Fruit fly (Drosophila melanogaster) whole organism, embryonic: ENCODE results near the gene dpy.

Source experiments
- CG11695 ChIP-seq: fragments of 200-800 bp; sonication (Bioruptor generic); IDR thresholded peaks from 3 replicates; pipeline ENCODE4 v1.3.6; 2022; ENCODE audit warnings: missing biosample characterization, missing genetic modification characterization
- CG12299 ChIP-seq: fragments of 200-800 bp; sonication (Bioruptor generic); optimal IDR thresholded peaks from 2 replicates; lab custom pipeline; 2018; ENCODE audit warnings: missing biosample characterization, mild to moderate bottlenecking, missing genetic modification characterization
- CG14860 ChIP-seq: fragments of 200-800 bp; sonication (Bioruptor generic); IDR thresholded peaks from 3 replicates; pipeline ENCODE4 v1.3.6; 2022; ENCODE audit warnings: missing biosample characterization, missing genetic modification characterization; ENCODE audit not compliant: partially characterized antibody
- CG17802 ChIP-seq: fragments of 200-800 bp; sonication (Bioruptor generic); optimal IDR thresholded peaks from 2 replicates; lab custom pipeline; 2018; ENCODE audit warnings: missing biosample characterization, mild to moderate bottlenecking, missing genetic modification characterization, moderate library complexity
- CG17912 ChIP-seq: fragments of 200-800 bp; sonication (Bioruptor generic); optimal IDR thresholded peaks from 2 replicates; lab custom pipeline; 2018; ENCODE audit warnings: missing biosample characterization, mild to moderate bottlenecking, missing genetic modification characterization
- CG2120 ChIP-seq: fragments of 200-800 bp; sonication (Bioruptor generic); optimal IDR thresholded peaks from 3 replicates; lab custom pipeline; 2016; ENCODE audit warnings: missing biosample characterization, missing genetic modification characterization
- CG2199 ChIP-seq: fragments of 200-800 bp; sonication (Bioruptor generic); IDR thresholded peaks from 3 replicates; pipeline ENCODE4 v1.3.6; 2022; ENCODE audit warnings: missing biosample characterization, missing genetic modification characterization
- CG31388 ChIP-seq: fragments of 200-800 bp; sonication (Bioruptor generic); optimal IDR thresholded peaks from 2 replicates; lab custom pipeline; 2016; ENCODE audit warnings: missing biosample characterization, missing genetic modification characterization
- CG32772 ChIP-seq: fragments of 200-800 bp; sonication (Bioruptor generic); IDR thresholded peaks from 2 replicates; pipeline ENCODE4 v1.3.6; 2022; ENCODE audit warnings: missing biosample characterization, missing genetic modification characterization
- CG34376 ChIP-seq: fragments of 200-800 bp; sonication (Bioruptor generic); optimal IDR thresholded peaks from 2 replicates; lab custom pipeline; 2018; ENCODE audit warnings: missing biosample characterization, mild to moderate bottlenecking, missing genetic modification characterization
- CG4360 ChIP-seq: fragments of 200-800 bp; sonication (Bioruptor generic); IDR thresholded peaks from 2 replicates; pipeline ENCODE4 v1.3.6; 2022; ENCODE audit warnings: missing biosample characterization, missing genetic modification characterization
- CG4820 ChIP-seq: fragments of 200-800 bp; sonication (Bioruptor generic); optimal IDR thresholded peaks from 3 replicates; lab custom pipeline; 2016; ENCODE audit warnings: missing biosample characterization, missing genetic modification characterization
- CG7745 ChIP-seq: fragments of 200-800 bp; sonication (Bioruptor generic); optimal IDR thresholded peaks from 2 replicates; lab custom pipeline; 2018; ENCODE audit warnings: missing biosample characterization, mild to moderate bottlenecking, missing genetic modification characterization, moderate library complexity
- CG7963 ChIP-seq: fragments of 200-800 bp; sonication (Bioruptor generic); IDR thresholded peaks from 3 replicates; pipeline ENCODE4 v1.3.6; 2022; ENCODE audit warnings: missing biosample characterization, missing genetic modification characterization; ENCODE audit not compliant: partially characterized antibody
- CG8924 ChIP-seq: fragments of 200-800 bp; optimal IDR thresholded peaks from 3 replicates; lab custom pipeline; 2019; ENCODE audit warnings: missing biosample characterization, mild to moderate bottlenecking, missing genetic modification characterization, moderate library complexity
- CG9797 ChIP-seq: fragments of 200-800 bp; sonication (Bioruptor generic); optimal IDR thresholded peaks from 3 replicates; lab custom pipeline; 2018; ENCODE audit warnings: missing biosample characterization, mild to moderate bottlenecking, missing genetic modification characterization
- Dfd ChIP-seq, 2 experiments: fragments of >200 bp; optimal IDR thresholded peaks; 2 replicates each; lab custom pipeline; 2017; ENCODE audit warnings: missing biosample characterization in 2 of 2, missing genetic modification characterization in 2 of 2
- E2f2 ChIP-seq: fragments of 200-800 bp; sonication (Bioruptor generic); IDR thresholded peaks from 2 replicates; pipeline ENCODE4 v1.3.6; 2022; ENCODE audit warnings: missing biosample characterization, missing genetic modification characterization
- Ets65A ChIP-seq: fragments of 200-800 bp; sonication (Bioruptor generic); peaks from one replicate; lab custom pipeline; 2016; ENCODE audit warnings: missing biosample characterization, missing genetic modification characterization
- Fer3 ChIP-seq: fragments of 200-800 bp; sonication (Bioruptor generic); optimal IDR thresholded peaks from 2 replicates; lab custom pipeline; 2018; ENCODE audit warnings: missing biosample characterization, mild to moderate bottlenecking, missing genetic modification characterization, moderate library complexity
- HmgD ChIP-seq: fragments of 200-800 bp; sonication (Bioruptor generic); optimal IDR thresholded peaks from 3 replicates; lab custom pipeline; 2016; ENCODE audit warnings: missing biosample characterization, missing genetic modification characterization
- Mrtf ChIP-seq: fragments of 200-800 bp; sonication (Bioruptor generic); IDR thresholded peaks from 3 replicates; pipeline ENCODE4 v1.3.6; 2022; ENCODE audit warnings: missing biosample characterization, missing genetic modification characterization
- Neu2 ChIP-seq: fragments of 200-800 bp; sonication (Bioruptor generic); optimal IDR thresholded peaks from 3 replicates; lab custom pipeline; 2016; ENCODE audit warnings: missing biosample characterization, missing genetic modification characterization, borderline replicate concordance
- Nf-YA ChIP-seq: fragments of 200-800 bp; sonication (Bioruptor generic); IDR thresholded peaks from 2 replicates; pipeline ENCODE4 v1.3.6; 2022; ENCODE audit warnings: missing biosample characterization, missing genetic modification characterization
- Six4 ChIP-seq: fragments of 200-800 bp; sonication (Bioruptor generic); optimal IDR thresholded peaks from 2 replicates; lab custom pipeline; 2016; ENCODE audit warnings: missing biosample characterization, missing genetic modification characterization
- Tbp ChIP-seq: fragments of >200 bp; optimal IDR thresholded peaks from 2 replicates; lab custom pipeline; 2018; ENCODE audit warnings: missing biosample characterization, missing genetic modification characterization
- Vsx1 ChIP-seq: fragments of 200-800 bp; sonication (Bioruptor generic); optimal IDR thresholded peaks from 2 replicates; lab custom pipeline; 2017; ENCODE audit warnings: missing biosample characterization, mild to moderate bottlenecking, missing genetic modification characterization, missing genetic modification reagents
- YL-1 ChIP-seq: fragments of 200-800 bp; sonication (Bioruptor generic); optimal IDR thresholded peaks from 3 replicates; lab custom pipeline; 2017; ENCODE audit warnings: missing biosample characterization, mild to moderate bottlenecking, missing genetic modification characterization
- amos ChIP-seq: fragments of 200-800 bp; sonication (Bioruptor generic); IDR thresholded peaks from 2 replicates; pipeline ENCODE4 v1.3.6; 2022; ENCODE audit warnings: missing biosample characterization, missing genetic modification characterization; ENCODE audit not compliant: partially characterized antibody
- bbx ChIP-seq: fragments of 200-800 bp; sonication (Bioruptor generic); IDR thresholded peaks from 2 replicates; pipeline ENCODE4 v1.3.6; 2022; ENCODE audit warnings: missing biosample characterization, missing genetic modification characterization; ENCODE audit not compliant: partially characterized antibody
- cad ChIP-seq: fragments of >200 bp; optimal IDR thresholded peaks from 2 replicates; lab custom pipeline; 2017; ENCODE audit warnings: missing biosample characterization, missing genetic modification characterization
- caup ChIP-seq: fragments of 200-800 bp; sonication (Bioruptor generic); optimal IDR thresholded peaks from 3 replicates; lab custom pipeline; 2017; ENCODE audit warnings: missing biosample characterization, mild to moderate bottlenecking, missing genetic modification characterization, moderate library complexity; ENCODE audit not compliant: severe bottlenecking
- cg ChIP-seq: fragments of 200-800 bp; sonication (Bioruptor generic); optimal IDR thresholded peaks from 3 replicates; lab custom pipeline; 2019; ENCODE audit warnings: missing biosample characterization, mild to moderate bottlenecking, missing genetic modification characterization, moderate library complexity
- dmrt99B ChIP-seq: fragments of 200-800 bp; sonication (Bioruptor generic); optimal IDR thresholded peaks from 2 replicates; lab custom pipeline; 2018; ENCODE audit warnings: missing biosample characterization, mild to moderate bottlenecking, missing genetic modification characterization, moderate library complexity
- exex ChIP-seq: fragments of 200-800 bp; sonication (Bioruptor generic); optimal IDR thresholded peaks from 4 replicates; lab custom pipeline; 2018; ENCODE audit warnings: missing biosample characterization, mild to moderate bottlenecking, missing genetic modification characterization, moderate library complexity
- gem ChIP-seq: fragments of 200-800 bp; sonication (Bioruptor generic); optimal IDR thresholded peaks from 2 replicates; lab custom pipeline; 2019; ENCODE audit warnings: missing biosample characterization, mild to moderate bottlenecking, missing genetic modification characterization, moderate library complexity
- gro ChIP-seq: fragments of 200-800 bp; sonication (Bioruptor generic); optimal IDR thresholded peaks from 2 replicates; lab custom pipeline; 2016; ENCODE audit warnings: missing biosample characterization, missing genetic modification characterization
- hbn ChIP-seq: fragments of 200-800 bp; sonication (Bioruptor generic); IDR thresholded peaks from 2 replicates; pipeline ENCODE4 v1.3.6; 2022; ENCODE audit warnings: missing biosample characterization, missing genetic modification characterization; ENCODE audit not compliant: partially characterized antibody
- lab ChIP-seq: fragments of 200-800 bp; sonication (Bioruptor generic); optimal IDR thresholded peaks from 3 replicates; lab custom pipeline; 2017; ENCODE audit warnings: missing biosample characterization, missing genetic modification characterization, mild to moderate bottlenecking, moderate library complexity, missing genetic modification reagents
- lilli ChIP-seq: fragments of 200-800 bp; sonication (Bioruptor generic); optimal IDR thresholded peaks from 3 replicates; lab custom pipeline; 2016; ENCODE audit warnings: missing biosample characterization, missing genetic modification characterization
- mam ChIP-seq: fragments of 200-800 bp; sonication (Bioruptor generic); optimal IDR thresholded peaks from 3 replicates; lab custom pipeline; 2016; ENCODE audit warnings: missing biosample characterization, missing genetic modification characterization
- mld ChIP-seq: fragments of 200-800 bp; sonication (Bioruptor generic); IDR thresholded peaks from 3 replicates; pipeline ENCODE4 v1.3.6; 2022; ENCODE audit warnings: missing biosample characterization, missing genetic modification characterization; ENCODE audit not compliant: partially characterized antibody
- nerfin-1 ChIP-seq: fragments of 200-800 bp; sonication (Bioruptor generic); optimal IDR thresholded peaks from 3 replicates; lab custom pipeline; 2019; ENCODE audit warnings: missing biosample characterization, mild to moderate bottlenecking, missing genetic modification characterization, moderate library complexity
- nerfin-2 ChIP-seq: fragments of 200-800 bp; sonication (Bioruptor generic); IDR thresholded peaks from 2 replicates; pipeline ENCODE4 v1.3.6; 2022; ENCODE audit warnings: missing biosample characterization, missing genetic modification characterization; ENCODE audit not compliant: partially characterized antibody
- pb ChIP-seq: fragments of 200-800 bp; sonication (Bioruptor generic); optimal IDR thresholded peaks from 3 replicates; lab custom pipeline; 2016; ENCODE audit warnings: missing biosample characterization, missing genetic modification characterization
- pita ChIP-seq: fragments of 200-800 bp; sonication (Bioruptor generic); optimal IDR thresholded peaks from 2 replicates; lab custom pipeline; 2017; ENCODE audit warnings: missing biosample characterization, mild to moderate bottlenecking, missing genetic modification characterization
- ro ChIP-seq: fragments of 200-800 bp; sonication (Bioruptor generic); IDR thresholded peaks from 2 replicates; pipeline ENCODE4 v1.3.6; 2022; ENCODE audit warnings: missing biosample characterization, missing genetic modification characterization
- row ChIP-seq: fragments of 200-800 bp; sonication (Bioruptor generic); IDR thresholded peaks from 3 replicates; pipeline ENCODE4 v1.3.6; 2022; ENCODE audit warnings: missing biosample characterization, missing genetic modification characterization
- tll ChIP-seq, 2 experiments: fragments of 200-800 bp in 1 of 2; fragments of >200 bp in 1 of 2; sonication (Bioruptor generic) in 1 of 2; optimal IDR thresholded peaks; 2 replicates each; lab custom pipeline; 2017 to 2019; ENCODE audit warnings: missing biosample characterization in 2 of 2, missing genetic modification characterization in 2 of 2, mild to moderate bottlenecking in 1 of 2, moderate library complexity in 1 of 2
- z ChIP-seq: fragments of 200-800 bp; sonication (Bioruptor generic); IDR thresholded peaks from 3 replicates; pipeline ENCODE4 v1.3.6; 2022; ENCODE audit warnings: missing biosample characterization, missing genetic modification characterization

The dpy gene

dm6 chr2L:4456539-4456994, 157.5 kb downstream of the dpy start, which contains the start of gene Gs1l (continued):
- no peak for TF ChIP-seq CG17802 (tag; lab: Kevin White, UChicago)
- TF ChIP-seq CG31388, result no peak
- no peak for TF ChIP-seq Vsx1 (GFP tag; lab: Kevin White, UChicago)
- no peak for TF ChIP-seq CG4360 (GFP tag; lab: Robert Waterston, UW)
- TF ChIP-seq dmrt99B (tag; lab: Kevin White, UChicago), result no peak
- no peak for TF ChIP-seq amos
- no peak for TF ChIP-seq CG8924 (tag; lab: Kevin White, UChicago)
- TF ChIP-seq pita (GFP tag; lab: Kevin White, UChicago), result no peak
- TF ChIP-seq Nf-YA (GFP tag; lab: Robert Waterston, UW), result no peak
- TF ChIP-seq CG32772 (GFP tag; lab: Robert Waterston, UW), result no peak
- TF ChIP-seq CG12299 (tag; lab: Kevin White, UChicago), result no peak
- no peak for TF ChIP-seq CG7745
- no peak for TF ChIP-seq lab (GFP tag; lab: Kevin White, UChicago)
- no peak for TF ChIP-seq Dfd (GFP tag; optimal IDR thresholded peaks at IDR 0.05; lab: Kevin White, UChicago)
- TF ChIP-seq Ets65A (GFP tag; lab: Kevin White, UChicago), result no peak
- TF ChIP-seq caup (GFP tag; lab: Kevin White, UChicago), result no peak
- TF ChIP-seq Fer3, result peak; percentile 5
- TF ChIP-seq E2f2, result peak; percentile 77
- no peak for TF ChIP-seq tll (GFP tag; optimal IDR thresholded peaks at IDR 0.05; lab: Kevin White, UChicago)
- no peak for TF ChIP-seq ro (GFP tag; lab: Robert Waterston, UW)
- no peak for TF ChIP-seq mam (GFP tag; lab: Kevin White, UChicago)
- no peak for TF ChIP-seq Mrtf (GFP tag; lab: Robert Waterston, UW)
- no peak for TF ChIP-seq pb
- TF ChIP-seq CG14860, result no peak
- TF ChIP-seq nerfin-1 (tag; lab: Kevin White, UChicago), result no peak
- TF ChIP-seq lilli, result no peak
- TF ChIP-seq Six4 (GFP tag; lab: Kevin White, UChicago), result no peak
- no peak for TF ChIP-seq CG2199 (GFP tag; lab: Robert Waterston, UW)
- no peak for TF ChIP-seq hbn (GFP tag; lab: Robert Waterston, UW)
- TF ChIP-seq CG4820 (GFP tag; lab: Kevin White, UChicago), result no peak
- no peak for TF ChIP-seq Tbp (GFP tag; lab: Kevin White, UChicago)
- TF ChIP-seq, all 482 proteins: peak for 86

- TF ChIP-seq Neu2, result peak; percentile 45
- TF ChIP-seq nerfin-2 (GFP tag; lab: Robert Waterston, UW), result peak; percentile 82
- no peak for TF ChIP-seq CG11695
- peak; percentile 90 for TF ChIP-seq pita (GFP tag; lab: Kevin White, UChicago)
- no peak for TF ChIP-seq cg (GFP tag; lab: Kevin White, UChicago)
- no peak for TF ChIP-seq cad (GFP tag; lab: Kevin White, UChicago)
- TF ChIP-seq CG17912 (GFP tag; lab: Kevin White, UChicago), result peak; percentile 11
- peak; percentile 74 for TF ChIP-seq HmgD (GFP tag; lab: Kevin White, UChicago)
- peak; percentile 12 for TF ChIP-seq CG2120
- 0 out of 3 replicates have a peak, but pooled peaks have one; percentile 8 for TF ChIP-seq row
- TF ChIP-seq CG7963 (GFP tag; lab: Robert Waterston, UW), result peak; percentile 83
- TF ChIP-seq z (GFP tag; lab: Robert Waterston, UW), result no peak
- TF ChIP-seq gro (GFP tag; lab: Kevin White, UChicago), result peak; percentile 45
- peak; percentile 73; the same call in 2 of the 3 replicates for TF ChIP-seq mld
- TF ChIP-seq bbx, result peak; percentile 81
- TF ChIP-seq gem (tag; lab: Kevin White, UChicago), result no peak
- TF ChIP-seq exex (tag; lab: Kevin White, UChicago), result peak; percentile 16
- TF ChIP-seq CG9797, result peak; percentile 41
- peak; percentile 41 for TF ChIP-seq YL-1
- peak; percentile 82 for TF ChIP-seq CG34376
Measured at dm6 chr2L:4454009-4454689, 160.0 kb downstream of the dpy start, which contains the start of the genes Secp43 and ND-B8. Gene Secp43 (minus strand): TSS chr2L:4454453. Gene ND-B8 (plus strand): TSS chr2L:4454626.
